Fruit fly (Drosophila melanogaster) S2 (cell line): ENCODE measurements around the gene maca.
A peak's percentile ranks its signal among the peaks of the same experiment; 100 is the strongest.

ENCODE experiments used
- CG8478 ChIP-seq: fragments of >200 bp; optimal IDR thresholded peaks from 2 replicates; lab custom pipeline; 2018
- CTCF ChIP-seq, 2 experiments: fragments of >200 bp; optimal IDR thresholded peaks; 2 replicates each; lab custom pipeline; 2018

maca gene

dm6 chr3R:15480068-15480467 lies 14.3 kb upstream of the maca start:
- TF ChIP-seq CG8478 (lab: Kevin White, UChicago) = no peak
- no peak for TF ChIP-seq CTCF (optimal IDR thresholded peaks at IDR 0.05; lab: Kevin White, UChicago)

dm6 chr3R:15481606-15482005 lies 12.8 kb upstream of the maca start, which contains the start of gene B9d1:
Gene B9d1 (plus strand): TSS chr3R:15481906.
- TF ChIP-seq CG8478 (lab: Kevin White, UChicago) = no peak

- TF ChIP-seq CG8478 (lab: Kevin White, UChicago) (no peak), CTCF (optimal IDR thresholded peaks at IDR 0.05; lab: Kevin White, UChicago) (no peak)
Observed at dm6 chr3R:15482858-15483257, 11.5 kb upstream of the maca start, which contains the start of gene Rh6. Gene Rh6 (plus strand): TSS chr3R:15483158.

dm6 chr3R:15485296-15485695 lies 9.1 kb upstream of the maca start, which contains the start of gene Trissin:
Gene Trissin (minus strand): TSS chr3R:15485396.
- TF ChIP-seq CTCF (optimal IDR thresholded peaks at IDR 0.05; lab: Kevin White, UChicago) (no peak), CG8478 (lab: Kevin White, UChicago) (no peak)

- TF ChIP-seq CG8478 (lab: Kevin White, UChicago) (no peak), CTCF (optimal IDR thresholded peaks at IDR 0.05; lab: Kevin White, UChicago) (peak; percentile 50 to 52)
Observed at dm6 chr3R:15485866-15486265, 8.5 kb upstream of the maca start, which contains the start of gene obe. Gene obe (plus strand): TSS chr3R:15486050.

dm6 chr3R:15493211-15493610 lies 1.2 kb upstream of the maca start:
- TF ChIP-seq CTCF (optimal IDR thresholded peaks at IDR 0.05; lab: Kevin White, UChicago) (peak; percentile 67 to 88), CG8478 (lab: Kevin White, UChicago) (no peak)

- TF ChIP-seq CG8478 (lab: Kevin White, UChicago) (no peak), CTCF (optimal IDR thresholded peaks at IDR 0.05; lab: Kevin White, UChicago) (no peak)
Observed at dm6 chr3R:15507760-15508159, 13.4 kb downstream of the maca start.

dm6 chr3R:15508631-15509030 lies 14.2 kb downstream of the maca start, which contains the start of gene CG44014:
Gene CG44014 (minus strand): TSS chr3R:15508886.
- no peak for TF ChIP-seq CG8478 (lab: Kevin White, UChicago)
- no peak for TF ChIP-seq CTCF (optimal IDR thresholded peaks at IDR 0.05; lab: Kevin White, UChicago)

- TF ChIP-seq CTCF (optimal IDR thresholded peaks at IDR 0.05; lab: Kevin White, UChicago) (no peak), CG8478 (lab: Kevin White, UChicago) (no peak)
Observed at dm6 chr3R:15509817-15510216, 15.4 kb downstream of the maca start, which contains the start of gene CG44013. Gene CG44013 (minus strand): TSS chr3R:15509917.

dm6 chr3R:15512249-15512648 lies 17.8 kb downstream of the maca start:
- TF ChIP-seq CG8478 (lab: Kevin White, UChicago) (no peak), CTCF (optimal IDR thresholded peaks at IDR 0.05; lab: Kevin White, UChicago) (no peak)

- no peak for TF ChIP-seq CG8478 (lab: Kevin White, UChicago)
- no peak for TF ChIP-seq CTCF (optimal IDR thresholded peaks at IDR 0.05; lab: Kevin White, UChicago)
Observed at dm6 chr3R:15513208-15513607, 18.8 kb downstream of the maca start.

dm6 chr3R:15517113-15517512 lies 22.7 kb downstream of the maca start:
- TF ChIP-seq CTCF (optimal IDR thresholded peaks at IDR 0.05; lab: Kevin White, UChicago) (no peak), CG8478 (lab: Kevin White, UChicago) (no peak)

dm6 chr3R:15531373-15531772 lies 37.0 kb downstream of the maca start, which contains the start of gene CG31296:
Gene CG31296 (minus strand): TSS chr3R:15531473.
- TF ChIP-seq CG8478 (lab: Kevin White, UChicago) (no peak), CTCF (optimal IDR thresholded peaks at IDR 0.05; lab: Kevin White, UChicago) (no peak)

- TF ChIP-seq CG8478 (lab: Kevin White, UChicago) (no peak), CTCF (optimal IDR thresholded peaks at IDR 0.05; lab: Kevin White, UChicago) (no peak)
Observed at dm6 chr3R:15536918-15537716, 42.7 kb downstream of the maca start, which contains the start of gene AOX1. Gene AOX1 (minus strand): TSS chr3R:15537292.

- TF ChIP-seq CTCF (optimal IDR thresholded peaks at IDR 0.05; lab: Kevin White, UChicago) (no peak), CG8478 (lab: Kevin White, UChicago) (no peak)
Observed at dm6 chr3R:15540932-15541331, 46.5 kb downstream of the maca start.
